Worm (Caenorhabditis elegans): ENCODE data around the gene spd-3.

spd-3 gene

DNA sequence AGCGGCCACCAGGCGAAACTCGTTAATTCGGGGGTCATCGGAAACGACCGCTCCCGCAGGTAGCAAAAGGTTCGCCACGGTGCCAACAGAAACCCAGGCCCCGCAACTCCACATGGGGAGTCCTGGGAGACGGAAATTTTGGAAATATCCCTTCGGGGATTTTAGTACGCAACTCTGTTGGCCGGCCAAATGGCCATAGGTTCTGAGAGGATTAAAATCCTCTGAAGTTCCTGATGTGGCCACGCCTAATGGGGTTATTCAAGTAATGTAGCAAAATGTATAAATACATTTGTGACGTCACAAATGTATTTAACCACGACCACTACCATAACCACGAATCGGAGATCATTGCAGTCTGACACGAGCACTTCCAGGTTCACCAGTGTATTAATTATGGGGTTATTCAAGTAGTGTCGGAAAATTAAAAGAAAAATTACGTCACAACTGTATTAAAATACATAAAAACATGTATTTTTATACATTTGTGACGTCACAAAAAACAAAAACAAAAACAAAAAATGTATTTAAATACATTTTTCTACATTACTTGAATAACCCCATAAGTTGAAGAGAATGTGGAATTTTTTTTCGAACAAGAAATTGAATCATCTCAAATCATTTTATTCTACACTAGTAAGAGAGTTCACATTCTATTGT lies 30.9 kb downstream of the spd-3 start:
- TF ChIP-seq npax-4 (tag; optimal IDR thresholded peaks at IDR 0.05) (no peak), pag-3 (tag; optimal IDR thresholded peaks at IDR 0.05; ENCODE audit: borderline replicate concordance) (no peak), F13H6.1 (tag; optimal IDR thresholded peaks at IDR 0.05) (no peak), hlh-13 (GFP tag; optimal IDR thresholded peaks at IDR 0.05) (no peak), ahr-1 (tag; optimal IDR thresholded peaks at IDR 0.05) (no peak), gmeb-2 (tag; optimal IDR thresholded peaks at IDR 0.05) (no peak), ceh-31 (tag; optimal IDR thresholded peaks at IDR 0.05) (no peak), C08G9.2 (tag; optimal IDR thresholded peaks at IDR 0.05) (no peak), nfya-1 (tag; optimal IDR thresholded peaks at IDR 0.05) (no peak), syd-9 (tag; optimal IDR thresholded peaks at IDR 0.05) (no peak), lim-6 (tag; optimal IDR thresholded peaks at IDR 0.05) (no peak), sox-2 (GFP tag; IDR thresholded peaks at IDR 0.05) (no peak), pax-1 (tag; optimal IDR thresholded peaks at IDR 0.05) (no peak), nhr-11 (tag; optimal IDR thresholded peaks at IDR 0.05) (no peak), tbx-7 (tag; optimal IDR thresholded peaks at IDR 0.05) (no peak), T23F11.4 (GFP tag; optimal IDR thresholded peaks at IDR 0.05) (no peak)

DNA sequence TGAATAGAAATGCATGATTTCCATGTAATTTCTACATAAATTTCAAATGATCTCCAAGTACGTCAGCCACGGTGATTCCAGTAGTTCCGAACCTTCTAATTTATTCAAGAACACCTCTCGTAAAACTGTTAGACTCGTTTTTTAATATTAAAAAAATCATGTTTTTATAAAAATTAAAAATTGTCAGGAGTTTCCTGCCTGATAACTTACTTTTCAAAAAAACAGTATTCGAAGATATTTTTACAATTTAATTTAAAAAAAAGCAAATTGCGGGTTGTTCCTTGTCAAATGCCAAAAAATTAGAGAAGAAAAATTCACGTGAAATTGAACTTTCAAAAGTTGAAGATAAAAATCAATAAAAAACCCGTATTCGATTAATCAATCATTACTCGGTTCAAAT lies 33.0 kb downstream of the spd-3 start, which contains the start of the genes C17H12.3 and C17H12.12:
Gene C17H12.3 (minus strand): TSS at position 101 of the 400 bp plus-strand sequence.
Gene C17H12.12 (plus strand): TSS at position 396 of the 400 bp plus-strand sequence.
- no peak for TF ChIP-seq hlh-6 (tag; optimal IDR thresholded peaks at IDR 0.05)
- TF ChIP-seq K02D7.2 (tag; optimal IDR thresholded peaks at IDR 0.05) = no peak
- TF ChIP-seq unc-55 (GFP tag; optimal IDR thresholded peaks at IDR 0.05) = no peak
- TF ChIP-seq C08G9.2 (tag; optimal IDR thresholded peaks at IDR 0.05) = no peak
- TF ChIP-seq K09A11.1 (tag; optimal IDR thresholded peaks at IDR 0.05; ENCODE audit: insufficient read depth) = no peak
- TF ChIP-seq hlh-13 (GFP tag; optimal IDR thresholded peaks at IDR 0.05) = no peak
- no peak for TF ChIP-seq pat-9 (tag; optimal IDR thresholded peaks at IDR 0.05)
- TF ChIP-seq hlh-8 (tag; optimal IDR thresholded peaks at IDR 0.05) = no peak
- no peak for TF ChIP-seq sox-2 (GFP tag; IDR thresholded peaks at IDR 0.05)
- TF ChIP-seq pag-3 (tag; optimal IDR thresholded peaks at IDR 0.05; ENCODE audit: borderline replicate concordance) = no peak
- no peak for TF ChIP-seq lim-6 (tag; optimal IDR thresholded peaks at IDR 0.05)
- TF ChIP-seq tbx-7 (tag; optimal IDR thresholded peaks at IDR 0.05) = no peak
- no peak for TF ChIP-seq eyg-1 (tag; optimal IDR thresholded peaks at IDR 0.05)
- TF ChIP-seq pax-1 (tag; optimal IDR thresholded peaks at IDR 0.05) = no peak
- TF ChIP-seq hlh-30 (tag; optimal IDR thresholded peaks at IDR 0.05; ENCODE audit: insufficient read depth) = no peak
- no peak for TF ChIP-seq unc-42 (tag; optimal IDR thresholded peaks at IDR 0.05)
- TF ChIP-seq ttx-3 (tag; optimal IDR thresholded peaks at IDR 0.05) = no peak

DNA sequence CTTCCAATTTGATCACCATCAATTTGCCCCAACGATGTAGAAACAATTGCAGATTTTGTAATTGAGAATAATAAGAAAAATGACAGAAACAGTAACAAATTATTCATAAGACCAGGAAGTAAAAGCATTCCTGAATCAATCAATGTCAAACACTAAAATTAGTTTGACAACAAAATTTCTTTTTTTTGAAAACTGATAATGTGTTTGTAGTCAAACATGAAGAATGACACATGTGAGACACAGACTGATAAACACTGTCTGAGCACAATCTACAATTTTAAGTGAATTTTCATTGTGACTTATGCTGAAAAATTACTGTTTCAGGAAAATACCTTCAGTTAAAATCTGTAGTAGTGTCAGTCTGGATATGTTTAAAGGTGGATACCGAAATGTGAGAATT lies 39.6 kb downstream of the spd-3 start, which contains the start of the genes cest-4 and C17H12.11:
Gene cest-4 (minus strand): TSS at position 206 of the 400 bp plus-strand sequence.
Gene C17H12.11 (plus strand): TSS at position 256 of the 400 bp plus-strand sequence.
- TF ChIP-seq C08G9.2 (tag; optimal IDR thresholded peaks at IDR 0.05) (no peak), unc-3 (GFP tag; conservative IDR thresholded peaks at IDR 0.05) (no peak), unc-3 (tag; optimal IDR thresholded peaks at IDR 0.05) (no peak), ama-1 (optimal IDR thresholded peaks at IDR 0.05) (no peak), pqm-1 (tag; optimal IDR thresholded peaks at IDR 0.05) (no peak), hlh-8 (tag; optimal IDR thresholded peaks at IDR 0.05) (no peak), zip-5 (tag; optimal IDR thresholded peaks at IDR 0.05) (no peak), unc-86 (tag; optimal IDR thresholded peaks at IDR 0.05) (no peak), unc-42 (tag; optimal IDR thresholded peaks at IDR 0.05) (no peak), ceh-6 (GFP tag; optimal IDR thresholded peaks at IDR 0.05) (no peak), ceh-45 (GFP tag; IDR thresholded peaks at IDR 0.05) (no peak), syd-9 (tag; optimal IDR thresholded peaks at IDR 0.05) (no peak), hlh-13 (GFP tag; optimal IDR thresholded peaks at IDR 0.05) (no peak), pha-4 (tag; optimal IDR thresholded peaks at IDR 0.05) (no peak), ttx-3 (tag; optimal IDR thresholded peaks at IDR 0.05) (no peak)

DNA sequence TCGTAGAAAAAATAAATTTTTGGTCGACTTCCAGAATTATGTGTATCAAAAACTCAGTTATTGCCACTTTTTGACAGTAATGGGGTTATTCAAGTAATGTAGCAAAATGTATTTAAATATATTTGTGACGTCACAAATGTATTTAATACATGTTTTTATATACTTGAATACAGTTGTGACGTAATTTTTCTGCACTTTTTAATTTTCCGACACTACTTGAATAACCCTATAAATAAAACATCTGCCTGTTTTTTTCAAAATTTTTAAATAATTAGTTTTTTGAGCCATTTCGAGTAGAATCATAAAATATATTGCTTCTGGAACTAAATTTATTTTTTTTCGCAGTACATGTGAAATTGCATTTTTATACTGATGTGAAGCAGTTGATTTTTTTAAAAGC lies 40.8 kb downstream of the spd-3 start:
- TF ChIP-seq ztf-16 (tag; optimal IDR thresholded peaks at IDR 0.05) = no peak
- TF ChIP-seq pqm-1 (tag; optimal IDR thresholded peaks at IDR 0.05) = no peak
- TF ChIP-seq hlh-6 (tag; optimal IDR thresholded peaks at IDR 0.05) = no peak
- TF ChIP-seq K02D7.2 (tag; optimal IDR thresholded peaks at IDR 0.05) = no peak
- TF ChIP-seq odd-2 (tag; optimal IDR thresholded peaks at IDR 0.05) = no peak
- TF ChIP-seq pha-2 (tag; optimal IDR thresholded peaks at IDR 0.05) = no peak
- TF ChIP-seq lin-11 (tag; optimal IDR thresholded peaks at IDR 0.05) = no peak
- TF ChIP-seq sox-4 (tag; optimal IDR thresholded peaks at IDR 0.05) = no peak
- TF ChIP-seq che-1 (tag; optimal IDR thresholded peaks at IDR 0.05) = no peak
- no peak for TF ChIP-seq unc-3 (GFP tag; conservative IDR thresholded peaks at IDR 0.05)
- TF ChIP-seq unc-3 (tag; optimal IDR thresholded peaks at IDR 0.05) = no peak
- TF ChIP-seq ceh-19 (GFP tag; optimal IDR thresholded peaks at IDR 0.05) = no peak
- TF ChIP-seq tbx-2 (tag; optimal IDR thresholded peaks at IDR 0.05) = no peak
- no peak for TF ChIP-seq sox-2 (GFP tag; IDR thresholded peaks at IDR 0.05)
- TF ChIP-seq ceh-48 (tag; optimal IDR thresholded peaks at IDR 0.05) = no peak
- TF ChIP-seq ttx-3 (tag; optimal IDR thresholded peaks at IDR 0.05) = no peak
- TF ChIP-seq ceh-9 (tag; optimal IDR thresholded peaks at IDR 0.05) = no peak
- no peak for TF ChIP-seq pax-1 (tag; optimal IDR thresholded peaks at IDR 0.05)
